Fruit fly (Drosophila melanogaster): ENCODE data around the gene Vps16B.

Gene Vps16B

DNA sequence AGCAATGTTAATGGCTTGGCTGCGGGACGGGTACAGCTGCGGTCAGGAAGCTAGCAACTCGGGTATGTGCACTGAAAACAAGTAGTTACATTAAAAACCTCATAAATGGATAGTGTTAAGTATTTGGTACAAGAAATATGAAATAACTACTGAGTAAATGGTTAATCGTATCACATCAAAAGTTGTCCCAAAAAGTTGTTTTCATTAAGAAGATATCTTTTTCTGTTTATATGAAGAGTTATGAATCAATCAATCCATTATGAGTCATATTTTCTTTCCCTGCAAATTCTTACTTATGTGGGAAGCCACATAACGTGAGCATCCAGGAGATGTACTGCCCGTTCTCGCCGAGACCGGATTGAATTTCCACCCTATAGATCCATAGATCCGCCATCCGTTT is 22.5 kb upstream of the Vps16B start (continued):
- TF ChIP-seq Ets21C (GFP tag; optimal IDR thresholded peaks at IDR 0.05) = no peak
- TF ChIP-seq CG8319 (GFP tag; optimal IDR thresholded peaks at IDR 0.05) = no peak
- TF ChIP-seq net (GFP tag; optimal IDR thresholded peaks at IDR 0.05) = no peak
- TF ChIP-seq pdm3 (GFP tag; optimal IDR thresholded peaks at IDR 0.05) = peak; percentile 1
- no peak for TF ChIP-seq Hr39 (GFP tag; optimal IDR thresholded peaks at IDR 0.05)
- no peak for TF ChIP-seq Sox102F (GFP tag; optimal IDR thresholded peaks at IDR 0.05)
- no peak for TF ChIP-seq CG8632 (GFP tag; optimal IDR thresholded peaks at IDR 0.05)
- no peak for TF ChIP-seq Hr4 (GFP tag; optimal IDR thresholded peaks at IDR 0.05)
- TF ChIP-seq CG3919 (GFP tag; optimal IDR thresholded peaks at IDR 0.05) = peak; percentile 13
- TF ChIP-seq dac (GFP tag; optimal IDR thresholded peaks at IDR 0.05) = no peak
- 0 out of 3 replicates have a peak, but pooled peaks have one; percentile 13 for TF ChIP-seq CG6163 (GFP tag; IDR thresholded peaks at IDR 0.05)
- peak; percentile 10 for TF ChIP-seq acj6 (GFP tag; optimal IDR thresholded peaks at IDR 0.05)
- TF ChIP-seq topi (GFP tag; optimal IDR thresholded peaks at IDR 0.05) = no peak
- TF ChIP-seq CG3032 (tag; optimal IDR thresholded peaks at IDR 0.05) = no peak
- peak; percentile 21; the same call in 1 of the 3 replicates for TF ChIP-seq CG8119 (GFP tag; IDR thresholded peaks at IDR 0.05)
- TF ChIP-seq CG10669 (GFP tag; optimal IDR thresholded peaks at IDR 0.05) = no peak
- TF ChIP-seq fd59A (GFP tag; optimal IDR thresholded peaks at IDR 0.05) = peak; percentile 7
- TF ChIP-seq salr (GFP tag; optimal IDR thresholded peaks at IDR 0.05) = peak in 1 of 2 experiments; percentile 28
- no peak for TF ChIP-seq esn (GFP tag; optimal IDR thresholded peaks at IDR 0.05)
- peak; percentile 5 for TF ChIP-seq CG6808 (GFP tag; optimal IDR thresholded peaks at IDR 0.05)
- TF ChIP-seq CG11294 (GFP tag; IDR thresholded peaks at IDR 0.05) = no peak
- TF ChIP-seq Lpt (GFP tag; optimal IDR thresholded peaks at IDR 0.05) = no peak
- no peak for TF ChIP-seq CG34406 (GFP tag; optimal IDR thresholded peaks at IDR 0.05)
- TF ChIP-seq eg (GFP tag; IDR thresholded peaks at IDR 0.05) = no peak
- TF ChIP-seq cyc (GFP tag; optimal IDR thresholded peaks at IDR 0.05) = no peak
- TF ChIP-seq Ets96B (tag; optimal IDR thresholded peaks at IDR 0.05) = peak; percentile 5
- no peak for TF ChIP-seq CG31627 (GFP tag; optimal IDR thresholded peaks at IDR 0.05)
- no peak for TF ChIP-seq lz (GFP tag; optimal IDR thresholded peaks at IDR 0.05)
- TF ChIP-seq Hr38 (GFP tag; optimal IDR thresholded peaks at IDR 0.05) = no peak
- no peak for TF ChIP-seq CG6792 (GFP tag; optimal IDR thresholded peaks at IDR 0.05)
- TF ChIP-seq Eip75B (GFP tag; optimal IDR thresholded peaks at IDR 0.05) = no peak
- TF ChIP-seq CG15336 (GFP tag; IDR thresholded peaks at IDR 0.05) = peak; percentile 29; the same call in 1 of the 2 replicates
- no peak for TF ChIP-seq Smox (GFP tag; optimal IDR thresholded peaks at IDR 0.05)

DNA sequence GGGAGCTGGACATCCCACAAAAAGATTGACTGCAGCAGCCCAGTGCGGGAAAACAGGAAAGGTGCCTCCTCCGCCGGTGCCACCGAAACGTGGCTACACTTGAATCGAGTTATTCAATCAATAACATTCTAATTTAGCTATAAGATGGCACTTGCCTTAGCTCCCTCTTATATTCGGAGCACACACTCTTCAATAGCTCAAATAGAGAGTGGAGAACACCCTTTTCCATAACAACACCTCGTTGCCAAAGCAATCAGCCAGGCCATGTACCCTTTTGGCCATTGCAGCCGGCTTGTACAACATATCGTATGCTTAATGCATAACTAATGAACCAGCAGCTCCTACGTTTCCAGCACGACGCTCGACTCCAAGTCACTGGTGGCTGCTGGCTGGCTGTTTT is 21.5 kb upstream of the Vps16B start:
- TF ChIP-seq eg (GFP tag; IDR thresholded peaks at IDR 0.05) (peak; percentile 58; the same call in 1 of the 3 replicates), CG11294 (GFP tag; IDR thresholded peaks at IDR 0.05) (0 out of 2 replicates have a peak, but pooled peaks have one; percentile 5), fkh (GFP tag; optimal IDR thresholded peaks at IDR 0.05) (no peak), OdsH (GFP tag; optimal IDR thresholded peaks at IDR 0.05) (no peak), Lpt (GFP tag; optimal IDR thresholded peaks at IDR 0.05) (no peak), dac (GFP tag; optimal IDR thresholded peaks at IDR 0.05) (no peak), fd59A (GFP tag; optimal IDR thresholded peaks at IDR 0.05) (no peak), CG31627 (GFP tag; optimal IDR thresholded peaks at IDR 0.05) (no peak), Hr38 (GFP tag; optimal IDR thresholded peaks at IDR 0.05) (no peak), CG16779 (tag; optimal IDR thresholded peaks at IDR 0.05) (no peak), CG34406 (GFP tag; optimal IDR thresholded peaks at IDR 0.05) (no peak), CG15336 (GFP tag; IDR thresholded peaks at IDR 0.05) (peak; percentile 71), CG7368 (GFP tag; optimal IDR thresholded peaks at IDR 0.05) (no peak), achi (GFP tag; optimal IDR thresholded peaks at IDR 0.05) (no peak), CG11902 (GFP tag; optimal IDR thresholded peaks at IDR 0.05) (no peak), Eip93F (GFP tag; optimal IDR thresholded peaks at IDR 0.05) (no peak), ss (GFP tag; optimal IDR thresholded peaks at IDR 0.05) (peak in 1 of 2 experiments; percentile 34), Sox102F (GFP tag; optimal IDR thresholded peaks at IDR 0.05) (no peak), Hr4 (GFP tag; optimal IDR thresholded peaks at IDR 0.05) (peak; percentile 42), spab (GFP tag; optimal IDR thresholded peaks at IDR 0.05) (no peak), pdm3 (GFP tag; optimal IDR thresholded peaks at IDR 0.05) (peak; percentile 4), Met (GFP tag; optimal IDR thresholded peaks at IDR 0.05) (no peak), Ets96B (tag; optimal IDR thresholded peaks at IDR 0.05) (no peak), lz (GFP tag; optimal IDR thresholded peaks at IDR 0.05) (no peak), dsx (GFP tag; optimal IDR thresholded peaks at IDR 0.05; ENCODE audit: poor library complexity, severe bottlenecking) (no peak), CG3032 (tag; optimal IDR thresholded peaks at IDR 0.05) (no peak), CG8119 (GFP tag; IDR thresholded peaks at IDR 0.05) (peak; percentile 72; the same call in 2 of the 3 replicates), cyc (GFP tag; optimal IDR thresholded peaks at IDR 0.05) (no peak), fd85E (GFP tag; optimal IDR thresholded peaks at IDR 0.05) (no peak), CG11762 (GFP tag; optimal IDR thresholded peaks at IDR 0.05; ENCODE audit: insufficient read depth) (no peak), Hr39 (GFP tag; optimal IDR thresholded peaks at IDR 0.05) (no peak), CG1621 (tag; optimal IDR thresholded peaks at IDR 0.05) (no peak), net (GFP tag; optimal IDR thresholded peaks at IDR 0.05) (no peak), salr (GFP tag; optimal IDR thresholded peaks at IDR 0.05) (no peak), acj6 (GFP tag; optimal IDR thresholded peaks at IDR 0.05) (no peak), CG6808 (GFP tag; optimal IDR thresholded peaks at IDR 0.05) (no peak)
